Worm (Caenorhabditis elegans): ENCODE data around the gene Y6G8.6.

DNA sequence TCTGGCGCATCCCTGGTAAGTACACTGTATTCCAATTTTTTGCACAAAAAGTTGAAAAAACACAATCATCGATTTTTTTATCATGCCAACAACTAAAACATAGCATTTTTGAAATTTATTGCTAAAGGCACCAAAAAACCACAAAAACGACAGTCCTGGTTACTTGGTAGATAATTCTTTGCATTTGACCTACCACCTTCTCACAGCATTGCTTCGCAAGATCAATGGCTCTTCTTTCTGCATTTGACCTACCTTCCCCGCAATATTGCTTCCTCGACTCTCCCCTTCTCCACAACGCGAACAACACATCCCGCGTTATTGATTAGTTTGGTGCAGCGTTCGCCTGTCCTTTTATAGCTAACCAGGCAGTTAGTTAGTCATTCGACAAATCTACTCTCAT is 15.2 kb downstream of the Y6G8.6 start, which contains the start of gene ztf-25:
- no peak for TF ChIP-seq him-1 (tag; optimal IDR thresholded peaks at IDR 0.05)
- TF ChIP-seq W03F9.2 (tag; optimal IDR thresholded peaks at IDR 0.05) = no peak
- no peak for TF ChIP-seq dao-5 (tag; optimal IDR thresholded peaks at IDR 0.05)
